Fruit fly (Drosophila melanogaster): ENCODE results near the gene Acp29AB.

- TF ChIP-seq CG8478 (optimal IDR thresholded peaks at IDR 0.05): no peak
- TF ChIP-seq CTCF (optimal IDR thresholded peaks at IDR 0.05): no peak
These were observed 5.7 kb upstream of the Acp29AB start, which contains the start of gene CG13386 for dm6 chr2L:8398721-8399120.
